Fruit fly (Drosophila melanogaster) whole organism, pupa: ENCODE results near the gene CG3706.

Experiments used
- CG15710 ChIP-seq: fragments of 200-800 bp; sonication (Bioruptor generic); optimal IDR thresholded peaks from 2 replicates; lab custom pipeline; 2018; ENCODE audit warnings: missing biosample characterization, mild to moderate bottlenecking, missing genetic modification characterization, moderate library complexity
- CG34367 ChIP-seq: fragments of 200-800 bp; sonication (Bioruptor generic); optimal IDR thresholded peaks from 2 replicates; lab custom pipeline; 2018; ENCODE audit warnings: missing biosample characterization, mild to moderate bottlenecking, missing genetic modification characterization
- Ets98B ChIP-seq: fragments of 200-800 bp; sonication (Bioruptor generic); IDR thresholded peaks from 2 replicates; pipeline ENCODE4 v1.3.6; 2022; ENCODE audit warnings: missing biosample characterization, missing genetic modification characterization
- Pif1A ChIP-seq: fragments of 200-800 bp; sonication (Bioruptor generic); optimal IDR thresholded peaks from 3 replicates; lab custom pipeline; 2016; ENCODE audit warnings: missing biosample characterization, missing genetic modification characterization
- fd96Ca ChIP-seq: fragments of 200-800 bp; sonication (Bioruptor generic); IDR thresholded peaks from 3 replicates; pipeline ENCODE4 v1.3.6; 2022; ENCODE audit warnings: missing biosample characterization, missing genetic modification characterization
- gl ChIP-seq: fragments of 200-800 bp; sonication (Bioruptor generic); optimal IDR thresholded peaks from 2 replicates; lab custom pipeline; 2018; ENCODE audit warnings: missing biosample characterization, mild to moderate bottlenecking, missing genetic modification characterization

DNA sequence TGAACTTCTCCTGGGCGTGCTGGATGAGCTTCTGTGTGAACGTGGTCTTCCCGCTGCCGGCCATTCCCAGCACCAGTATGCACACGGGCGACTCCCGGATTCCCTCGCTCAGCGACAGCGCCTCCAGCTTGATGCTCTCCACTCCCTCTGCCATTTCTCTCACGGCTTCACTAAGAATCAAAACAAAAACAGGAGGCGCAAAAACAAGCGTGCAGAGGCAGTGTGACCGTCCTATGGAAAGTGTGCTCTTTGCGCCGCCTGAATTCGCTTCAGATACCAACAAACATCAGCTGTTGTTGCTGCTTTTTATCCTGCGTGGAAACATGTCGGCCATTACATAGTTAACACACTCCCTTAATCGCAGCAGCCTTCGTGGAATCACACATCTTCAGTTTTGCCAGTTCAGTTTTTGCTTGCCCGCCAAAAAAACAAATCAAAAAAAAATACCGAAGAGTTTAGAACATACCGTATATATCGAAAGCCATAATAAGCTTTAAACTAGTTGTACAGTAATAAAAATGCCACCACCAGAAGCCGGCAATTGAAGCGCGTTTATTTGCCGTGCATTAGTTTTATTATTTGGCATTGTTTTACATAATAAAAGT lies 8.4 kb upstream of the CG3706 start, which contains the start of the genes CG3704 and mus81:
- no peak for TF ChIP-seq Pif1A (GFP tag; lab: Kevin White, UChicago)
- no peak for TF ChIP-seq gl (tag; lab: Kevin White, UChicago)
- no peak for TF ChIP-seq CG34367 (tag; lab: Kevin White, UChicago)
- no peak for TF ChIP-seq CG15710 (tag; lab: Kevin White, UChicago)
- TF ChIP-seq fd96Ca (GFP tag; lab: Robert Waterston, UW), result no peak
- TF ChIP-seq Ets98B (GFP tag; lab: Robert Waterston, UW), result no peak
